Worm (Caenorhabditis elegans): ENCODE data around the gene tpk-1.

DNA sequence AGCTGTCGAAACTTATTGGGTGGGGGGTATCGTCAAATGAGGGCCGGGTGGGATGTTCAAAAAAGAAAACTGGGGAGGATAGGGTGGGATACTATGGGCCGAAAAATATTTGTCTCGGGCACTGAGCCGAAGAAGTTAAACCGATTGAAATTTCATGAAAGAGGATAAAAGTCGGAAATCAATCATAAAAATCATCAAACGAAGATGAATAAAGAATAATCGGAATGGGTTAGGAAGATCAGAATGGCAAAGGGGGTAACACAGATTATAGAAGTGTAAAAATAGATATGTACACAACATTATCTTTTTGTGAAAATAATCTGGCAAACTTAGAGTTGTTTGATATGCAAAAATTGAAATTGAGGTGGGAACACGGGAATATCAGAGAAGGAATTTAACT lies 43.6 kb downstream of the tpk-1 start:
- TF ChIP-seq unc-62 (GFP tag; optimal IDR thresholded peaks at IDR 0.05) (no peak), nhr-237 (tag; optimal IDR thresholded peaks at IDR 0.05) (no peak), lin-13 (tag; optimal IDR thresholded peaks at IDR 0.05) (no peak), nhr-28 (tag; optimal IDR thresholded peaks at IDR 0.05) (no peak), ceh-43 (GFP tag; optimal IDR thresholded peaks at IDR 0.05) (no peak), sptf-1 (tag; optimal IDR thresholded peaks at IDR 0.05) (no peak), drap-1 (GFP tag; optimal IDR thresholded peaks at IDR 0.05) (no peak), mab-5 (tag; optimal IDR thresholded peaks at IDR 0.05) (no peak), nhr-12 (tag; optimal IDR thresholded peaks at IDR 0.05) (no peak)

Data from whole organism, mixed stage, embryonic.